Fruit fly (Drosophila melanogaster) S2 (cell line): ENCODE measurements around the gene Pex19.

ENCODE experiments used
- CG8478 ChIP-seq: fragments of >200 bp; optimal IDR thresholded peaks from 2 replicates; lab custom pipeline; 2018
- CTCF ChIP-seq, 2 experiments: fragments of >200 bp; optimal IDR thresholded peaks; 2 replicates each; lab custom pipeline; 2018

- TF ChIP-seq CG8478 (lab: Kevin White, UChicago): no peak
- TF ChIP-seq CTCF (optimal IDR thresholded peaks at IDR 0.05; lab: Kevin White, UChicago): peak in 1 of 2 experiments; percentile 4
Measured at dm6 chr2L:12108779-12109564, 17.4 kb downstream of the Pex19 start, which contains the start of the genes Rab6 and Phae1.
